Worm (Caenorhabditis elegans): Measurements from ENCODE around the gene Y65A5A.24.

Gene Y65A5A.24

ce11 chrIV:16400412-16401381 is 6.9 kb downstream of the Y65A5A.24 start (continued):
- TF ChIP-seq pbrm-1 (GFP tag; IDR thresholded peaks at IDR 0.05) (peak; percentile 90), sptf-2 (GFP tag; optimal IDR thresholded peaks at IDR 0.05) (no peak), hmg-1.2 (GFP tag; IDR thresholded peaks at IDR 0.05) (peak; percentile 75), gei-17 (GFP tag; optimal IDR thresholded peaks at IDR 0.05) (no peak), ceh-100 (GFP tag; IDR thresholded peaks at IDR 0.05) (no peak), K12H6.12 (tag; optimal IDR thresholded peaks at IDR 0.05) (no peak), rec-8 (tag; optimal IDR thresholded peaks at IDR 0.05) (peak; percentile 75 to 84), let-526 (GFP tag; IDR thresholded peaks at IDR 0.05) (0 out of 2 replicates have a peak, but pooled peaks have one; percentile 40), pha-4 (tag; optimal IDR thresholded peaks at IDR 0.05) (no peak), F22D6.2 (tag; optimal IDR thresholded peaks at IDR 0.05) (no peak), sea-2 (GFP tag; IDR thresholded peaks at IDR 0.05) (no peak), lag-1 (GFP tag; IDR thresholded peaks at IDR 0.05) (no peak), nhr-120 (GFP tag; IDR thresholded peaks at IDR 0.05) (0 out of 2 replicates have a peak, but pooled peaks have one; percentile 13), zim-3 (tag; optimal IDR thresholded peaks at IDR 0.05) (peak; percentile 67), tlf-1 (GFP tag; optimal IDR thresholded peaks at IDR 0.05) (no peak), F23B12.7 (tag; optimal IDR thresholded peaks at IDR 0.05; ENCODE audit: insufficient read depth) (peak; percentile 74), lin-35 (GFP tag; optimal IDR thresholded peaks at IDR 0.05) (no peak), B0019.2 (GFP tag; conservative IDR thresholded peaks at IDR 0.05) (no peak; the same call in 1 of the 2 replicates), F39B2.1 (GFP tag; IDR thresholded peaks at IDR 0.05) (no peak), F57C9.4 (tag; optimal IDR thresholded peaks at IDR 0.05) (no peak), ets-4 (GFP tag; optimal IDR thresholded peaks at IDR 0.05) (no peak), him-1 (tag; optimal IDR thresholded peaks at IDR 0.05) (peak; percentile 44), ccch-3 (GFP tag; optimal IDR thresholded peaks at IDR 0.05) (no peak), ztf-6 (GFP tag; IDR thresholded peaks at IDR 0.05) (no peak), Y67H2A.10 (GFP tag; conservative IDR thresholded peaks at IDR 0.05) (no peak), ztf-28 (GFP tag; IDR thresholded peaks at IDR 0.05) (peak; percentile 79; the same call in 1 of the 2 replicates), unc-130 (GFP tag; optimal IDR thresholded peaks at IDR 0.05) (peak; percentile 61), T26A5.8 (tag; optimal IDR thresholded peaks at IDR 0.05) (peak; percentile 64), nfyb-1 (GFP tag; IDR thresholded peaks at IDR 0.05) (peak; percentile 65; the same call in 1 of the 2 replicates), B0261.1 (tag; optimal IDR thresholded peaks at IDR 0.05) (peak; percentile 94), lsl-1 (GFP tag; optimal IDR thresholded peaks at IDR 0.05) (peak; percentile 39), T07F8.4 (tag; optimal IDR thresholded peaks at IDR 0.05) (peak; percentile 42), xnd-1 (tag; optimal IDR thresholded peaks at IDR 0.05) (no peak), attf-5 (GFP tag; optimal IDR thresholded peaks at IDR 0.05) (peak; percentile 46), rpc-1 (optimal IDR thresholded peaks at IDR 0.05) (peak; percentile 89), rpc-1 (tag; optimal IDR thresholded peaks at IDR 0.05) (peak; percentile 91), aptf-3 (GFP tag; IDR thresholded peaks at IDR 0.05) (0 out of 2 replicates have a peak, but pooled peaks have one; percentile 54), nhr-179 (tag; optimal IDR thresholded peaks at IDR 0.05) (no peak), lin-40 (tag; optimal IDR thresholded peaks at IDR 0.05) (no peak), zfh-2 (GFP tag; conservative IDR thresholded peaks at IDR 0.05) (no peak), hsf-1 (GFP tag; IDR thresholded peaks at IDR 0.05) (no peak), egrh-3 (GFP tag; IDR thresholded peaks at IDR 0.05) (peak; percentile 39; the same call in 1 of the 2 replicates), ZK185.1 (tag; optimal IDR thresholded peaks at IDR 0.05; ENCODE audit: poor library complexity, severe bottlenecking) (no peak), attf-3 (GFP tag; conservative IDR thresholded peaks at IDR 0.05) (no peak), nhr-27 (tag; optimal IDR thresholded peaks at IDR 0.05) (no peak), D2030.7 (GFP tag; IDR thresholded peaks at IDR 0.05) (peak; percentile 86)
